Worm (Caenorhabditis elegans) whole organism, L2 larva: Measurements from ENCODE around the gene F54B3.4.

Experiments
- aly-2 ChIP-seq: fragments of 150-350 bp; optimal IDR thresholded peaks from 2 replicates; lab custom pipeline; 2014; ENCODE audit warnings: missing biosample characterization, missing genetic modification characterization
- ama-1 ChIP-seq: fragments of 150-350 bp; optimal IDR thresholded peaks from 2 replicates; lab custom pipeline; 2018; ENCODE audit warnings: inconsistent platforms
- blmp-1 ChIP-seq: sonication (generic microtip); optimal IDR thresholded peaks from 2 replicates; lab custom pipeline; 2017; ENCODE audit warnings: missing genetic modification characterization, mild to moderate bottlenecking, missing compliant biosample characterization, antibody characterized with exemption, moderate library complexity; ENCODE audit not compliant: insufficient read depth
- nhr-12 ChIP-seq: fragments of 150-350 bp; optimal IDR thresholded peaks from 2 replicates; lab custom pipeline; 2014; ENCODE audit warnings: missing biosample characterization, missing genetic modification characterization
- nhr-129 ChIP-seq: fragments of 150-350 bp; optimal IDR thresholded peaks from 2 replicates; lab custom pipeline; 2014; ENCODE audit warnings: missing biosample characterization, missing genetic modification characterization
- snpc-4 ChIP-seq: fragments of 150-350 bp; optimal IDR thresholded peaks from 2 replicates; lab custom pipeline; 2014; ENCODE audit warnings: missing biosample characterization, missing genetic modification characterization

- TF ChIP-seq nhr-129 (tag; lab: Kevin White, UChicago) = no peak
- no peak for TF ChIP-seq nhr-12 (tag; lab: Kevin White, UChicago)
- no peak for TF ChIP-seq snpc-4 (tag; lab: Kevin White, UChicago)
- TF ChIP-seq aly-2 (tag; lab: Kevin White, UChicago) = no peak
- no peak for TF ChIP-seq blmp-1 (tag; lab: Kevin White, UChicago)
- no peak for TF ChIP-seq ama-1
Observed at ce11 chrII:10315252-10315651, 44.3 kb upstream of the F54B3.4 start, which contains the start of gene idpp-8.
